Fruit fly (Drosophila melanogaster): ENCODE measurements around the gene CG42502.

The CG42502 gene

DNA sequence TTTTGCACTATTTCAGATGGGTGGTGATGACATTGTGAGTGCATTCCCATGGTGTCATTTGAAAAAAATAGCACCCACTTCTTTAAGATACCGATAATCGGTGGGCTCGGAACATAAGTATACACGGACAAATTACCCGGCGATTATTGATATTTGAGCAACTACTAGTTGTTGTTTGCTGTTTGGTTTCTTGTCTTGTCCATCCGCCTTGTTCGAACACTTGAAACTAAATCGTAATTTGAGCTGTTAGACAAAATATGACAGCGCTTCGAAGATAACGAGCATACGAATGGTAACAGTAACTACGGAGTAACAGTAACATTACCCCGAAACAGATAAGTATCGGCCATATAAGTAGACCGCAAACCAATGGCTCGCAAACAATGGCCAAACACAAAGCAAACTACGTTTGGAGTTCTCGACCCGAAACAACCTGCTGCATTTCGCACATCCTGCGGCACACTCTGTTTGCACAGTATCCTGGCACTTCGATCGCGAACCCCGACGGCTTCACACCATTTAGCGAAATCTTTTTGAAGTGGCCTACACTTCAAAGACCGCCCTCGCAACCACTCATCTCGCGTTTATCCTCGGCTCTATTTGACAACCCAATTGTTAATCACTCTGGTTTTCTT is 30.0 kb downstream of the CG42502 start:
- TF ChIP-seq CG9705 (GFP tag; optimal IDR thresholded peaks at IDR 0.05) (no peak), Myc (optimal IDR thresholded peaks at IDR 0.05) (no peak), Abd-B (GFP tag; optimal IDR thresholded peaks at IDR 0.05) (no peak), Sp1 (GFP tag; optimal IDR thresholded peaks at IDR 0.05) (no peak), foxo (GFP tag; optimal IDR thresholded peaks at IDR 0.05) (no peak), Dfd (GFP tag; optimal IDR thresholded peaks at IDR 0.05) (no peak), CrebA (GFP tag; optimal IDR thresholded peaks at IDR 0.05; ENCODE audit: borderline replicate concordance) (no peak), lola (GFP tag; optimal IDR thresholded peaks at IDR 0.05) (no peak), tai (GFP tag; optimal IDR thresholded peaks at IDR 0.05) (no peak), usp (GFP tag; optimal IDR thresholded peaks at IDR 0.05) (no peak), Hr78 (GFP tag; optimal IDR thresholded peaks at IDR 0.05) (no peak), Jra (GFP tag; optimal IDR thresholded peaks at IDR 0.05) (no peak), dsf (GFP tag; optimal IDR thresholded peaks at IDR 0.05; ENCODE audit: borderline replicate concordance) (no peak), sv (GFP tag; optimal IDR thresholded peaks at IDR 0.05) (no peak), dmrt93B (GFP tag; optimal IDR thresholded peaks at IDR 0.05) (no peak), Rel (GFP tag; optimal IDR thresholded peaks at IDR 0.05) (no peak), Rel (tag; optimal IDR thresholded peaks at IDR 0.05) (no peak), h (GFP tag; optimal IDR thresholded peaks at IDR 0.05) (no peak), Dif (GFP tag; optimal IDR thresholded peaks at IDR 0.05; ENCODE audit: partially characterized antibody) (no peak), pan (optimal IDR thresholded peaks at IDR 0.05) (no peak)

DNA sequence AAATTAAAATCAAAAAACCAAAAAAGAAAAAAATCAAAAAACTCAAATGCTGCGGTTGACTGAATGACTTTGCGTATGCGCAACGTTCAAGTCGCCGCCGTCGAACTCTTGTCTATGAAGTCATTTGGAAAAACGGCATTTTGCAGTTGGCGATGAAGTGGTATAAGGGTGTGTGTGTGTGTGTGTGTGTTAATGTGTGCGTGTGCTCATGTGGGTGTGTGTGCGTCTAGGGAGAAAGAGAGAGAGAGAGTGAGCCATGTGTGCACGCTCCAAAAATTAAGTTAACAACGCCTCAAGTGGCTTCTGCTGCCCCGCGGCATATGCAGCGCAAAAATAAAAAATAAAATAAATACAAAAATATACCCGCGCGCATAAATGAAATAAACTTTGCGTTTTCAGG is 33.6 kb downstream of the CG42502 start:
- TF ChIP-seq N (GFP tag; optimal IDR thresholded peaks at IDR 0.05) (no peak), Vsx2 (GFP tag; optimal IDR thresholded peaks at IDR 0.05; ENCODE audit: partially characterized antibody) (no peak), dsf (GFP tag; optimal IDR thresholded peaks at IDR 0.05; ENCODE audit: borderline replicate concordance) (no peak), sage (GFP tag; optimal IDR thresholded peaks at IDR 0.05) (no peak), Dfd (GFP tag; optimal IDR thresholded peaks at IDR 0.05) (peak; percentile 70)

DNA sequence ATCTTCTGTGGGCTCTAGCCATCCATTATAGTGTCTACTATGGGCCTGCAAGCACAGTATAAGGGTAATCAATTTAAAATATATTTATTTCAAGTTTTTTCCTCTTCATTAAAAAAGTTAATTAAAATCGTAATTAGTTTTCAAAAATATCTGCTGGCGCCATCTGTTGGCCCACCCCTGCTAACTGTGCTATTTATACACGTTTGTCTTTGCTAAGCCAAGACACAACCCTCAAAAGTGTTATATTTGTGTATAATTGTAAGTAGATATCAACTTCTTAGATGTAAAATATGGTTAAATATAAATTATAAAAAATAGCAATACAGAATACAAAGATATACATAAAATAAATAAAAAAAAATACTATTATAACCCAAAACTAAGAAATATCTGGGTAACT is 34.5 kb downstream of the CG42502 start:
- peak; percentile 72 for TF ChIP-seq Myc (optimal IDR thresholded peaks at IDR 0.05)
- TF ChIP-seq br (GFP tag; optimal IDR thresholded peaks at IDR 0.05) = no peak
- TF ChIP-seq fru (GFP tag; optimal IDR thresholded peaks at IDR 0.05) = peak; percentile 72
- TF ChIP-seq Mio (GFP tag; optimal IDR thresholded peaks at IDR 0.05) = no peak
- no peak for TF ChIP-seq Jra (GFP tag; optimal IDR thresholded peaks at IDR 0.05)
- no peak for TF ChIP-seq Hnf4 (GFP tag; optimal IDR thresholded peaks at IDR 0.05)
- no peak for TF ChIP-seq rgr (GFP tag; optimal IDR thresholded peaks at IDR 0.05)
- no peak for TF ChIP-seq lola (GFP tag; optimal IDR thresholded peaks at IDR 0.05)
- no peak for TF ChIP-seq Rel (GFP tag; optimal IDR thresholded peaks at IDR 0.05)
- TF ChIP-seq Rel (tag; optimal IDR thresholded peaks at IDR 0.05) = no peak
- TF ChIP-seq brk (GFP tag; optimal IDR thresholded peaks at IDR 0.05) = no peak
- TF ChIP-seq OdsH (GFP tag; optimal IDR thresholded peaks at IDR 0.05) = no peak
- no peak for TF ChIP-seq Vsx2 (GFP tag; optimal IDR thresholded peaks at IDR 0.05; ENCODE audit: partially characterized antibody)
- TF ChIP-seq usp (GFP tag; optimal IDR thresholded peaks at IDR 0.05) = no peak
- no peak for TF ChIP-seq dsf (GFP tag; optimal IDR thresholded peaks at IDR 0.05; ENCODE audit: borderline replicate concordance)
- TF ChIP-seq N (GFP tag; optimal IDR thresholded peaks at IDR 0.05) = no peak
- TF ChIP-seq foxo (GFP tag; optimal IDR thresholded peaks at IDR 0.05) = no peak
- no peak for TF ChIP-seq jim (GFP tag; optimal IDR thresholded peaks at IDR 0.05)

DNA sequence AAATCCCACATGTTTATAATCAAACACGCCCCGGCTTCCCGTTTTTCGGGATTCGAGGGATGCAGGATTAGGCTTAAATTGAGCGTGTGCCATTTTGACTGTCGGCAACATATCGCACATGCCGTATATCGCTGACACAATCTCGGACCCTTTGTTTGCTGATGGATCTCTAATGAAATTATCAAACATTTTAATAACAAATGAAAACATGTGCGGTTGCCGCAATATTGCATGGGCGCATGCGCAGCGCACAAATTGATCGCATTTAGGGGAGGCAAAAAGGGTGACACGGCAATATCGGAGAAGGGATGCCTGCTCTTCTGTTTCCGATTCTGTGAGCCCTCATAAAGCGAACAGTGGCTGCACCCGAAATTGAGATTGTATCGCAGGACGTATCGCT is 35.8 kb downstream of the CG42502 start:
- no peak for TF ChIP-seq GATAd (GFP tag; optimal IDR thresholded peaks at IDR 0.05)
- no peak for TF ChIP-seq dsf (GFP tag; optimal IDR thresholded peaks at IDR 0.05; ENCODE audit: borderline replicate concordance)
- TF ChIP-seq Mio (GFP tag; optimal IDR thresholded peaks at IDR 0.05) = no peak
- TF ChIP-seq CrebA (GFP tag; optimal IDR thresholded peaks at IDR 0.05; ENCODE audit: borderline replicate concordance) = no peak
- TF ChIP-seq foxo (GFP tag; optimal IDR thresholded peaks at IDR 0.05) = no peak
- TF ChIP-seq Abd-B (GFP tag; optimal IDR thresholded peaks at IDR 0.05) = no peak
- TF ChIP-seq tai (GFP tag; optimal IDR thresholded peaks at IDR 0.05) = no peak
- TF ChIP-seq Rel (GFP tag; optimal IDR thresholded peaks at IDR 0.05) = no peak
- no peak for TF ChIP-seq Rel (tag; optimal IDR thresholded peaks at IDR 0.05)
- TF ChIP-seq h (GFP tag; optimal IDR thresholded peaks at IDR 0.05) = no peak
- TF ChIP-seq woc (GFP tag; optimal IDR thresholded peaks at IDR 0.05) = no peak
- TF ChIP-seq usp (GFP tag; optimal IDR thresholded peaks at IDR 0.05) = no peak
- TF ChIP-seq Vsx2 (GFP tag; optimal IDR thresholded peaks at IDR 0.05; ENCODE audit: partially characterized antibody) = no peak
